Fruit fly (Drosophila melanogaster): ENCODE measurements around the gene CG33223.

DNA sequence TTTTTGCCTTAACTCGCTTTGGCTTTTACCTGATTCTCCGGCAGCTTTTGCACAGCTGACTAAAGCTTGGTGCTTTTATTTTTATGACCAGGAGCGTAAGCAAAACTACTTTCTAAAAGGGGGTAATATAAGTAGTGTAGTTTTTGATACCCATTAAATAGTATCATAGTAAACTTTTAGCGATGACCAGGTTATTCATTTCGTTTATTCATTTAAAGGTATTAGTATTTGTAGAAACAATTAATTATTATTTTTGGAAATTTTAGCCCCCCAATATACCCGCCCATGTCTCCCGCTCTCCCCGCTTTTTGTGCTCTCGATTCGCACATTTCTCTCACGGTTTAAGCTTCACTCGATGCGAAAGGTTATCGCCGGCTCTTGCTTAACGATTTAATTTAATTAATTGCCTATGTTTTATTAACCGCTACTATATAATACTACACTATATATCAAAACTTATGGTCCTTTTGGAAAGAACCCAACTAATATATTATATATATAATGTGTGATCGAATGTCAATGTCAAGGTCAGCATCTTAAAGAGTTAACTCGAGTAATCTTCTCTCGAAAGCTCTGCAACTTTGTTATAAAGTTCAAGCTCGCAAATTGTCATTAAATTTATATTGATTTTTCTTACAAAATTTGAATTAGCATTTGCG is 19.2 kb downstream of the CG33223 start, which contains the start of gene Sptr:
- TF ChIP-seq h (optimal IDR thresholded peaks at IDR 0.05) (no peak), psq (optimal IDR thresholded peaks at IDR 0.05) (no peak), insv (optimal IDR thresholded peaks at IDR 0.05) (no peak), ttk (optimal IDR thresholded peaks at IDR 0.05) (no peak)

Data from Kc167 (cell line).